Worm (Caenorhabditis elegans) whole organism, late embryonic: ENCODE data around the gene R151.2.

Experiments
- C38D4.7 ChIP-seq: fragments of 200-800 bp; sonication (Bioruptor generic); optimal IDR thresholded peaks from 2 replicates; lab custom pipeline; 2018; ENCODE audit warnings: mild to moderate bottlenecking, missing genetic modification characterization, moderate library complexity, missing compliant biosample characterization
- F13H6.1 ChIP-seq: sonication (generic microtip); optimal IDR thresholded peaks from 2 replicates; lab custom pipeline; 2016; ENCODE audit warnings: missing genetic modification characterization, missing compliant biosample characterization
- K09A11.1 ChIP-seq: sonication (generic microtip); optimal IDR thresholded peaks from 2 replicates; lab custom pipeline; 2017; ENCODE audit warnings: antibody characterized with exemption, mild to moderate bottlenecking, missing genetic modification characterization, missing compliant biosample characterization; ENCODE audit not compliant: insufficient read depth
- T23F11.4 ChIP-seq: fragments of 200-800 bp; sonication (Bioruptor generic); optimal IDR thresholded peaks from 2 replicates; lab custom pipeline; 2018; ENCODE audit warnings: mild to moderate bottlenecking, missing genetic modification characterization, missing compliant biosample characterization
- ahr-1 ChIP-seq: sonication (generic microtip); optimal IDR thresholded peaks from 2 replicates; lab custom pipeline; 2016; ENCODE audit warnings: missing genetic modification characterization, missing compliant biosample characterization
- ama-1 ChIP-seq: fragments of 150-350 bp; optimal IDR thresholded peaks from 2 replicates; lab custom pipeline; 2014
- ceh-14 ChIP-seq: sonication (generic microtip); optimal IDR thresholded peaks from 2 replicates; lab custom pipeline; 2016; ENCODE audit warnings: missing genotype, missing genetic modification characterization, missing compliant biosample characterization
- ceh-18 ChIP-seq: sonication (generic microtip); optimal IDR thresholded peaks from 2 replicates; lab custom pipeline; 2016; ENCODE audit warnings: missing genetic modification characterization, missing compliant biosample characterization
- ceh-24 ChIP-seq: sonication (generic microtip); optimal IDR thresholded peaks from 2 replicates; lab custom pipeline; 2016; ENCODE audit warnings: mild to moderate bottlenecking, missing genetic modification characterization, missing compliant biosample characterization
- ceh-30 ChIP-seq: fragments of 150-350 bp; optimal IDR thresholded peaks from 2 replicates; lab custom pipeline; 2014; ENCODE audit warnings: missing biosample characterization, missing genetic modification characterization
- ceh-34 ChIP-seq: sonication (generic microtip); optimal IDR thresholded peaks from 2 replicates; lab custom pipeline; 2016; ENCODE audit warnings: mild to moderate bottlenecking, missing genetic modification characterization, missing compliant biosample characterization
- ceh-48 ChIP-seq: sonication (generic microtip); optimal IDR thresholded peaks from 2 replicates; lab custom pipeline; 2016; ENCODE audit warnings: missing genetic modification characterization, inconsistent platforms, missing compliant biosample characterization
- ceh-6 ChIP-seq: fragments of 200-800 bp; sonication (Bioruptor generic); optimal IDR thresholded peaks from 2 replicates; lab custom pipeline; 2018; ENCODE audit warnings: mild to moderate bottlenecking, missing genetic modification characterization, missing compliant biosample characterization
- ceh-9 ChIP-seq: sonication (generic microtip); optimal IDR thresholded peaks from 2 replicates; lab custom pipeline; 2016; ENCODE audit warnings: mild to moderate bottlenecking, missing genetic modification characterization, inconsistent platforms, missing compliant biosample characterization
- che-1 ChIP-seq: sonication (generic microtip); optimal IDR thresholded peaks from 2 replicates; lab custom pipeline; 2016; ENCODE audit warnings: mild to moderate bottlenecking, missing genetic modification characterization, missing compliant biosample characterization
- elt-2 ChIP-seq: sonication (generic microtip); optimal IDR thresholded peaks from 2 replicates; lab custom pipeline; 2016; ENCODE audit warnings: missing genetic modification reagents, missing genetic modification characterization, missing compliant biosample characterization
- eyg-1 ChIP-seq: sonication (generic microtip); optimal IDR thresholded peaks from 2 replicates; lab custom pipeline; 2016; ENCODE audit warnings: missing genotype, missing genetic modification characterization, missing compliant biosample characterization
- fax-1 ChIP-seq: sonication (generic microtip); optimal IDR thresholded peaks from 2 replicates; lab custom pipeline; 2016; ENCODE audit warnings: missing genotype, missing genetic modification characterization, missing compliant biosample characterization
- hlh-15 ChIP-seq: sonication (generic microtip); optimal IDR thresholded peaks from 2 replicates; lab custom pipeline; 2016; ENCODE audit warnings: missing genetic modification characterization, missing compliant biosample characterization
- hlh-6 ChIP-seq: sonication (generic microtip); optimal IDR thresholded peaks from 2 replicates; lab custom pipeline; 2016; ENCODE audit warnings: missing genotype, missing genetic modification characterization, missing compliant biosample characterization
- hlh-8 ChIP-seq: sonication (generic microtip); optimal IDR thresholded peaks from 2 replicates; lab custom pipeline; 2016; ENCODE audit warnings: missing genotype, missing genetic modification characterization, missing compliant biosample characterization
- lin-11 ChIP-seq: fragments of 200-800 bp; sonication (Bioruptor generic); optimal IDR thresholded peaks from 2 replicates; lab custom pipeline; 2018; ENCODE audit warnings: mild to moderate bottlenecking, missing genetic modification characterization, missing compliant biosample characterization
- madf-2 ChIP-seq: sonication (generic microtip); optimal IDR thresholded peaks from 2 replicates; lab custom pipeline; 2017; ENCODE audit warnings: missing genetic modification characterization, missing compliant biosample characterization
- mec-3 ChIP-seq: sonication (generic microtip); optimal IDR thresholded peaks from 2 replicates; lab custom pipeline; 2016; ENCODE audit warnings: borderline replicate concordance, missing genetic modification characterization, missing compliant biosample characterization
- nfya-1 ChIP-seq: sonication (generic microtip); optimal IDR thresholded peaks from 2 replicates; lab custom pipeline; 2017; ENCODE audit warnings: missing genetic modification characterization, mild to moderate bottlenecking, missing compliant biosample characterization, antibody characterized with exemption, moderate library complexity
- pha-2 ChIP-seq: sonication (generic microtip); optimal IDR thresholded peaks from 2 replicates; lab custom pipeline; 2017; ENCODE audit warnings: mild to moderate bottlenecking, missing genetic modification characterization, missing compliant biosample characterization
- pha-4 ChIP-seq: fragments of 150-350 bp; optimal IDR thresholded peaks from 2 replicates; lab custom pipeline; 2018; ENCODE audit warnings: missing biosample characterization, missing genetic modification reagents, missing genetic modification characterization
- pqm-1 ChIP-seq: sonication (generic microtip); optimal IDR thresholded peaks from 2 replicates; lab custom pipeline; 2016; ENCODE audit warnings: missing genetic modification characterization, missing compliant biosample characterization
- rnt-1 ChIP-seq: sonication (generic microtip); optimal IDR thresholded peaks from 2 replicates; lab custom pipeline; 2016; ENCODE audit warnings: missing genetic modification characterization, missing compliant biosample characterization
- sox-2 ChIP-seq: fragments of 200-800 bp; sonication (Bioruptor generic); IDR thresholded peaks from 2 replicates; pipeline ENCODE4 v1.3.6; 2022; ENCODE audit warnings: missing genetic modification reagents, missing genetic modification characterization, missing compliant biosample characterization
- sox-4 ChIP-seq: sonication (generic microtip); optimal IDR thresholded peaks from 2 replicates; lab custom pipeline; 2017; ENCODE audit warnings: mild to moderate bottlenecking, missing genetic modification characterization, inconsistent platforms, missing compliant biosample characterization
- tbx-7 ChIP-seq: sonication (generic microtip); optimal IDR thresholded peaks from 2 replicates; lab custom pipeline; 2016; ENCODE audit warnings: missing genotype, missing genetic modification characterization, missing compliant biosample characterization
- unc-3 ChIP-seq, 2 experiments: fragments of 200-800 bp in 1 of 2; sonication (Bioruptor generic) in 1 of 2; sonication (generic microtip) in 1 of 2; conservative IDR thresholded peaks in 1 of 2; optimal IDR thresholded peaks in 1 of 2; 2 replicates each; pipeline versions ENCODE4 v1.3.6 to Lab custom; 2016 to 2022; ENCODE audit warnings: missing compliant biosample characterization in 2 of 2, missing genetic modification characterization in 2 of 2, missing genetic modification reagents in 1 of 2
- unc-42 ChIP-seq: sonication (generic microtip); optimal IDR thresholded peaks from 2 replicates; lab custom pipeline; 2016; ENCODE audit warnings: missing genotype, missing genetic modification characterization, missing compliant biosample characterization
- unc-55 ChIP-seq: sonication (generic microtip); optimal IDR thresholded peaks from 2 replicates; lab custom pipeline; 2017; ENCODE audit warnings: missing biosample characterization, missing genetic modification reagents, missing genetic modification characterization
- unc-86 ChIP-seq: sonication (generic microtip); optimal IDR thresholded peaks from 2 replicates; lab custom pipeline; 2016; ENCODE audit warnings: missing genetic modification characterization, missing compliant biosample characterization

The R151.2 gene

ce11 chrIII:7207903-7208497 is 1.8 kb upstream of the R151.2 start, which contains the start of gene rpl-6 (continued):
- TF ChIP-seq sox-4 (tag; lab: Kevin White, UChicago) (no peak), ceh-24 (tag; lab: Kevin White, UChicago) (no peak), unc-42 (tag; lab: Kevin White, UChicago) (peak; percentile 12), elt-2 (peak; percentile 42)
- TF ChIP-seq, all 69 proteins: peak for 8

ce11 chrIII:7210486-7210885 is 719 bp downstream of the R151.2 start:
- TF ChIP-seq hlh-15 (no peak), ceh-14 (tag; lab: Kevin White, UChicago) (no peak), che-1 (tag; lab: Kevin White, UChicago) (no peak), lin-11 (tag; lab: Kevin White, UChicago) (no peak), pqm-1 (tag; lab: Kevin White, UChicago) (no peak), eyg-1 (tag; lab: Kevin White, UChicago) (no peak), ceh-30 (no peak), K09A11.1 (tag; lab: Kevin White, UChicago) (no peak), ceh-6 (GFP tag; lab: Kevin White, UChicago) (no peak), sox-2 (GFP tag; lab: Robert Waterston, UW) (no peak), ceh-9 (tag; lab: Kevin White, UChicago) (no peak), fax-1 (tag; lab: Kevin White, UChicago) (no peak), unc-42 (tag; lab: Kevin White, UChicago) (no peak), pha-2 (tag; lab: Kevin White, UChicago) (no peak), F13H6.1 (no peak), T23F11.4 (no peak), mec-3 (no peak), pha-4 (tag; lab: Kevin White, UChicago) (no peak), ama-1 (lab: Kevin White, UChicago) (no peak), madf-2 (tag; lab: Kevin White, UChicago) (no peak)

DNA sequence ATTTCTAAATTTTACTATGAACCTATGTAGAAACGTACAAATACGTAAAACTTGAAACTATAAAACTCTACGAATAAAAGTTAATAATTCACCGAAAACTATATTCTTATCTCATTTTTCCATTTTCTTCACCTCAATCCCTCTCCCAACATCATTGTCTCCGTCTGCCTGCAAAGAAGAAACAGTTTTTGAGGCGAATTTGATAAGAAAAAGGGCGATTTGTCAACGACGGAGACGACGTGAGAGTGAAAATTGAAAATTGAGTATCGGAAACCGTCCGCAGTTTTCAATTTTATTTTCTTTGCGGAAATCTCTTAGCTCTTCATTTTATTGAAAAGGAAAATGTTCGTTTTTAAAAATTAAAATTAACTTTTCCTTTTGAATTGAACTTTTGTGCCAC is 2.3 kb downstream of the R151.2 start:
- no peak for TF ChIP-seq lin-11 (tag; lab: Kevin White, UChicago)
- TF ChIP-seq T23F11.4 = no peak
- no peak for TF ChIP-seq hlh-8 (tag; lab: Kevin White, UChicago)
- no peak for TF ChIP-seq hlh-6 (tag; lab: Kevin White, UChicago)
- TF ChIP-seq ceh-48 (tag; lab: Kevin White, UChicago) = no peak
- no peak for TF ChIP-seq unc-55
- TF ChIP-seq unc-42 (tag; lab: Kevin White, UChicago) = no peak
- no peak for TF ChIP-seq tbx-7
- TF ChIP-seq, all 69 proteins: peak for 0

ce11 chrIII:7215532-7215931 is 5.8 kb downstream of the R151.2 start:
- TF ChIP-seq unc-86 (tag; lab: Kevin White, UChicago) = no peak
- TF ChIP-seq rnt-1 (tag; lab: Kevin White, UChicago) = peak; percentile 23

- TF ChIP-seq unc-3 (GFP tag; conservative IDR thresholded peaks at IDR 0.05; lab: Robert Waterston, UW) (no peak), unc-3 (tag; optimal IDR thresholded peaks at IDR 0.05; lab: Kevin White, UChicago) (no peak), sox-2 (GFP tag; lab: Robert Waterston, UW) (no peak)
- TF ChIP-seq, all 69 proteins: peak for 0
Measured at ce11 chrIII:7216226-7216625, 6.5 kb downstream of the R151.2 start, which contains the start of gene R151.1. Gene R151.1, plus strand, starts transcription at chrIII:7216526.

- TF ChIP-seq ceh-6 (GFP tag; lab: Kevin White, UChicago) = no peak
- TF ChIP-seq fax-1 (tag; lab: Kevin White, UChicago) = no peak
- TF ChIP-seq unc-55 = peak; percentile 88
- TF ChIP-seq rnt-1 (tag; lab: Kevin White, UChicago) = peak; percentile 78
- TF ChIP-seq nfya-1 (tag; lab: Kevin White, UChicago) = peak; percentile 46
- no peak for TF ChIP-seq ahr-1 (tag; lab: Kevin White, UChicago)
- peak; percentile 6 for TF ChIP-seq ceh-34 (tag; lab: Kevin White, UChicago)
- peak; percentile 92 for TF ChIP-seq ceh-18 (tag; lab: Kevin White, UChicago)
- no peak for TF ChIP-seq ceh-48 (tag; lab: Kevin White, UChicago)
- TF ChIP-seq C38D4.7 (GFP tag; lab: Kevin White, UChicago) = no peak
- TF ChIP-seq elt-2 = no peak
- TF ChIP-seq, all 69 proteins: peak for 5
Measured at ce11 chrIII:7216924-7217521, 7.3 kb downstream of the R151.2 start.
